Fruit fly (Drosophila melanogaster): ENCODE measurements around the gene Mnt.

DNA sequence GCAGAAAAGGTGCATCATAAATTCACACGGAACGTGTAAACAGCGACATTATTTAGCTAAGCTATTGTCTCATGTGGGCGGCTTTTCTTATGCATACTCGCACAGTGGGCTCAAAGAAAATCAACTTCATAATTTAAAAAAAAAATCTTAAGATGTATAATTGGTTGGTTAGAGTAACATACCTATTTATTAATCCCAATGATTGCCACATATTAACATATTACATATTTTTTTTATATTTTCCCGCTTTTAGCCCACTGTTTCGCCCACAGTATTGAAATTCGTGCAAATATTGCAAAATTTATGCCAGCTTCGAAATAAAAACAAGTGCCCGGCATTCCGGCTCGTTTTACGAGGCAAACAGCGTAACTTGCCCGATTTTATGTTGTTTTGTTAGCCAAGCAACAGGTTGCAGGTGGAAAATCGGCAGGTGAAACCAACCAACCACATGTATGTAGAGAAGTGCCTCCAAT lies 4.4 kb upstream of the Mnt start, which contains the start of gene Ilp7:
- TF ChIP-seq pad (GFP tag; optimal IDR thresholded peaks at IDR 0.05) (peak; percentile 31), Crg-1 (GFP tag; optimal IDR thresholded peaks at IDR 0.05) (peak; percentile 23), CG7101 (tag; optimal IDR thresholded peaks at IDR 0.05) (peak; percentile 48), CG14711 (tag; optimal IDR thresholded peaks at IDR 0.05) (peak; percentile 68), Clk (GFP tag; optimal IDR thresholded peaks at IDR 0.05) (no peak), kay (GFP tag; ENCODE audit: borderline replicate concordance) (peak; percentile 55), toe (GFP tag; optimal IDR thresholded peaks at IDR 0.05) (no peak), CG11617 (GFP tag; optimal IDR thresholded peaks at IDR 0.05) (no peak), CG12768 (GFP tag; optimal IDR thresholded peaks at IDR 0.05) (no peak)
